Fruit fly (Drosophila melanogaster) whole organism, embryonic: Measurements from ENCODE around the gene in.

Source experiments
- Abd-B ChIP-seq: fragments of 200-800 bp; sonication (Bioruptor generic); optimal IDR thresholded peaks from 2 replicates; lab custom pipeline; 2018; ENCODE audit warnings: missing biosample characterization, mild to moderate bottlenecking, missing genetic modification characterization, moderate library complexity
- Antp ChIP-seq: fragments of 200-800 bp; sonication (Bioruptor generic); optimal IDR thresholded peaks from 3 replicates; lab custom pipeline; 2016; ENCODE audit warnings: missing biosample characterization, missing genetic modification characterization
- CG1024 ChIP-seq: fragments of 200-800 bp; sonication (Bioruptor generic); IDR thresholded peaks from 2 replicates; pipeline ENCODE4 v1.3.6; 2022; ENCODE audit warnings: missing biosample characterization, missing genetic modification characterization
- CG10267 ChIP-seq: fragments of 200-800 bp; sonication (Bioruptor generic); optimal IDR thresholded peaks from 2 replicates; lab custom pipeline; 2018; ENCODE audit warnings: missing biosample characterization, mild to moderate bottlenecking, missing genetic modification characterization, moderate library complexity
- CG10431 ChIP-seq: fragments of 200-800 bp; sonication (Bioruptor generic); optimal IDR thresholded peaks from 3 replicates; lab custom pipeline; 2018; ENCODE audit warnings: missing biosample characterization, mild to moderate bottlenecking, missing genetic modification characterization
- CG11695 ChIP-seq: fragments of 200-800 bp; sonication (Bioruptor generic); IDR thresholded peaks from 3 replicates; pipeline ENCODE4 v1.3.6; 2022; ENCODE audit warnings: missing biosample characterization, missing genetic modification characterization
- CG11723 ChIP-seq: fragments of 200-800 bp; sonication (Bioruptor generic); optimal IDR thresholded peaks from 2 replicates; lab custom pipeline; 2017; ENCODE audit warnings: missing biosample characterization, mild to moderate bottlenecking, missing genetic modification characterization
- CG12942 ChIP-seq: fragments of 200-800 bp; sonication (Bioruptor generic); optimal IDR thresholded peaks from 3 replicates; lab custom pipeline; 2016; ENCODE audit warnings: missing biosample characterization, missing genetic modification characterization
- CG14710 ChIP-seq: fragments of 200-800 bp; sonication (Bioruptor generic); optimal IDR thresholded peaks from 3 replicates; lab custom pipeline; 2019; ENCODE audit warnings: missing biosample characterization, mild to moderate bottlenecking, missing genetic modification characterization, moderate library complexity
- CG15073 ChIP-seq: fragments of 200-800 bp; sonication (Bioruptor generic); optimal IDR thresholded peaks from 2 replicates; lab custom pipeline; 2016; ENCODE audit warnings: missing biosample characterization, missing genetic modification characterization
- CG15479 ChIP-seq: fragments of 200-800 bp; sonication (Bioruptor generic); optimal IDR thresholded peaks from 3 replicates; lab custom pipeline; 2019; ENCODE audit warnings: missing biosample characterization, mild to moderate bottlenecking, missing genetic modification characterization, moderate library complexity
- CG17568 ChIP-seq: fragments of 200-800 bp; sonication (Bioruptor generic); optimal IDR thresholded peaks from 2 replicates; lab custom pipeline; 2018; ENCODE audit warnings: missing biosample characterization, mild to moderate bottlenecking, missing genetic modification characterization, moderate library complexity
- CG17802 ChIP-seq: fragments of 200-800 bp; sonication (Bioruptor generic); optimal IDR thresholded peaks from 2 replicates; lab custom pipeline; 2018; ENCODE audit warnings: missing biosample characterization, mild to moderate bottlenecking, missing genetic modification characterization, moderate library complexity
- CG2712 ChIP-seq: fragments of 200-800 bp; optimal IDR thresholded peaks from 3 replicates; lab custom pipeline; 2019; ENCODE audit warnings: missing biosample characterization, mild to moderate bottlenecking, missing genetic modification characterization, moderate library complexity
- CG4424 ChIP-seq: fragments of 200-800 bp; sonication (Bioruptor generic); optimal IDR thresholded peaks from 3 replicates; lab custom pipeline; 2016; ENCODE audit warnings: missing biosample characterization, missing genetic modification characterization
- CG6791 ChIP-seq: fragments of 200-800 bp; sonication (Bioruptor generic); IDR thresholded peaks from 3 replicates; pipeline ENCODE4 v1.3.6; 2022; ENCODE audit warnings: missing biosample characterization, missing genetic modification characterization; ENCODE audit not compliant: partially characterized antibody
- CG8290 ChIP-seq, 3 experiments: fragments of 200-800 bp; sonication (Bioruptor generic); optimal IDR thresholded peaks; 2 replicates each; lab custom pipeline; 2016 to 2019; ENCODE audit warnings: missing biosample characterization in 3 of 3, missing genetic modification characterization in 3 of 3, mild to moderate bottlenecking in 2 of 3, moderate library complexity in 1 of 3
- CG9215 ChIP-seq: fragments of 200-800 bp; sonication (Bioruptor generic); IDR thresholded peaks from 2 replicates; pipeline ENCODE4 v1.3.6; 2022; ENCODE audit warnings: missing biosample characterization, missing genetic modification characterization
- CG9797 ChIP-seq: fragments of 200-800 bp; sonication (Bioruptor generic); optimal IDR thresholded peaks from 3 replicates; lab custom pipeline; 2018; ENCODE audit warnings: missing biosample characterization, mild to moderate bottlenecking, missing genetic modification characterization
- CrebB ChIP-seq: fragments of 200-800 bp; sonication (Bioruptor generic); optimal IDR thresholded peaks from 3 replicates; lab custom pipeline; 2018; ENCODE audit warnings: missing biosample characterization, mild to moderate bottlenecking, missing genetic modification characterization
- Dip2 ChIP-seq: fragments of 200-800 bp; sonication (Bioruptor generic); IDR thresholded peaks from 2 replicates; pipeline ENCODE4 v1.3.6; 2022; ENCODE audit warnings: missing biosample characterization, missing genetic modification characterization
- Dp ChIP-seq: fragments of 200-800 bp; sonication (Bioruptor generic); optimal IDR thresholded peaks from 2 replicates; lab custom pipeline; 2018; ENCODE audit warnings: missing biosample characterization, mild to moderate bottlenecking, missing genetic modification characterization, moderate library complexity
- Drgx ChIP-seq: fragments of 200-800 bp; sonication (Bioruptor generic); IDR thresholded peaks from 2 replicates; pipeline ENCODE4 v1.3.6; 2022; ENCODE audit warnings: missing biosample characterization, missing genetic modification characterization
- Mes4 ChIP-seq: fragments of 200-800 bp; sonication (Bioruptor generic); optimal IDR thresholded peaks from 2 replicates; lab custom pipeline; 2016; ENCODE audit warnings: missing biosample characterization, missing genetic modification characterization
- NfI ChIP-seq: fragments of 200-800 bp; sonication (Bioruptor generic); optimal IDR thresholded peaks from 3 replicates; lab custom pipeline; 2018; ENCODE audit warnings: missing biosample characterization, mild to moderate bottlenecking, missing genetic modification characterization, moderate library complexity
- Opbp ChIP-seq: fragments of 200-800 bp; sonication (Bioruptor generic); IDR thresholded peaks from 3 replicates; pipeline ENCODE4 v1.3.6; 2022; ENCODE audit warnings: missing biosample characterization, missing genetic modification characterization; ENCODE audit not compliant: partially characterized antibody
- Ravus ChIP-seq: fragments of 200-800 bp; sonication (Bioruptor generic); IDR thresholded peaks from 2 replicates; pipeline ENCODE4 v1.3.6; 2022; ENCODE audit warnings: missing biosample characterization, missing genetic modification characterization
- Tbp ChIP-seq: fragments of >200 bp; optimal IDR thresholded peaks from 2 replicates; lab custom pipeline; 2018; ENCODE audit warnings: missing biosample characterization, missing genetic modification characterization
- YL-1 ChIP-seq: fragments of 200-800 bp; sonication (Bioruptor generic); optimal IDR thresholded peaks from 3 replicates; lab custom pipeline; 2017; ENCODE audit warnings: missing biosample characterization, mild to moderate bottlenecking, missing genetic modification characterization
- abd-A ChIP-seq: fragments of 200-800 bp; sonication (Bioruptor generic); optimal IDR thresholded peaks from 3 replicates; lab custom pipeline; 2019; ENCODE audit warnings: missing biosample characterization, mild to moderate bottlenecking, missing genetic modification characterization, moderate library complexity
- bbx ChIP-seq: fragments of 200-800 bp; sonication (Bioruptor generic); IDR thresholded peaks from 2 replicates; pipeline ENCODE4 v1.3.6; 2022; ENCODE audit warnings: missing biosample characterization, missing genetic modification characterization; ENCODE audit not compliant: partially characterized antibody
- bigmax ChIP-seq: fragments of 200-800 bp; sonication (Bioruptor generic); optimal IDR thresholded peaks from 2 replicates; lab custom pipeline; 2018; ENCODE audit warnings: missing biosample characterization, mild to moderate bottlenecking, missing genetic modification characterization
- btn ChIP-seq: fragments of 200-800 bp; sonication (Bioruptor generic); optimal IDR thresholded peaks from 2 replicates; lab custom pipeline; 2016; ENCODE audit warnings: missing biosample characterization, missing genetic modification characterization
- crp ChIP-seq, 2 experiments: fragments of 200-800 bp; sonication (Bioruptor generic); optimal IDR thresholded peaks; 2 replicates in 1 of 2; 3 replicates in 1 of 2; lab custom pipeline; 2017; ENCODE audit warnings: missing biosample characterization in 2 of 2, missing genetic modification characterization in 2 of 2, mild to moderate bottlenecking in 1 of 2, moderate library complexity in 1 of 2
- dimm ChIP-seq: fragments of 200-800 bp; sonication (Bioruptor generic); IDR thresholded peaks from 2 replicates; pipeline ENCODE4 v1.3.6; 2022; ENCODE audit warnings: missing biosample characterization, missing genetic modification characterization
- dysf ChIP-seq: fragments of 200-800 bp; sonication (Bioruptor generic); IDR thresholded peaks from 3 replicates; pipeline ENCODE4 v1.3.6; 2022; ENCODE audit warnings: missing biosample characterization, missing genetic modification characterization
- gem ChIP-seq: fragments of 200-800 bp; sonication (Bioruptor generic); optimal IDR thresholded peaks from 2 replicates; lab custom pipeline; 2019; ENCODE audit warnings: missing biosample characterization, mild to moderate bottlenecking, missing genetic modification characterization, moderate library complexity
- gt ChIP-seq: fragments of 200-800 bp; sonication (Bioruptor generic); IDR thresholded peaks from 2 replicates; pipeline ENCODE4 v1.3.6; 2022; ENCODE audit warnings: missing biosample characterization, missing genetic modification characterization
- hb ChIP-seq: fragments of 200-800 bp; sonication (Bioruptor generic); IDR thresholded peaks from 3 replicates; pipeline ENCODE4 v1.3.6; 2022; ENCODE audit warnings: missing biosample characterization, missing genetic modification characterization; ENCODE audit not compliant: partially characterized antibody
- her ChIP-seq: fragments of 200-800 bp; sonication (Bioruptor generic); optimal IDR thresholded peaks from 2 replicates; lab custom pipeline; 2016; ENCODE audit warnings: missing biosample characterization, missing genetic modification characterization
- jumu ChIP-seq: fragments of 200-800 bp; sonication (Bioruptor generic); optimal IDR thresholded peaks from 3 replicates; lab custom pipeline; 2016; ENCODE audit warnings: missing biosample characterization, missing genetic modification characterization
- otp ChIP-seq: fragments of 200-800 bp; sonication (Bioruptor generic); IDR thresholded peaks from 3 replicates; pipeline ENCODE4, ENCODE4 v1.3.6; 2022; ENCODE audit warnings: missing biosample characterization, missing genetic modification characterization
- pfk ChIP-seq: fragments of 200-800 bp; sonication (Bioruptor generic); optimal IDR thresholded peaks from 2 replicates; lab custom pipeline; 2018; ENCODE audit warnings: missing biosample characterization, mild to moderate bottlenecking, missing genetic modification characterization, moderate library complexity
- run ChIP-seq: fragments of 200-800 bp; sonication (Bioruptor generic); optimal IDR thresholded peaks from 3 replicates; lab custom pipeline; 2018; ENCODE audit warnings: missing biosample characterization, mild to moderate bottlenecking, missing genetic modification characterization
- seq ChIP-seq: fragments of 200-800 bp; sonication (Bioruptor generic); IDR thresholded peaks from 2 replicates; pipeline ENCODE4 v1.3.6; 2022; ENCODE audit warnings: missing biosample characterization, missing genetic modification characterization
- sob ChIP-seq: fragments of 200-800 bp; sonication (Bioruptor generic); IDR thresholded peaks from 2 replicates; pipeline ENCODE4 v1.3.6; 2022; ENCODE audit warnings: missing biosample characterization, missing genetic modification characterization
- tna ChIP-seq: fragments of 200-800 bp; sonication (Bioruptor generic); IDR thresholded peaks from 2 replicates; pipeline ENCODE4 v1.3.6; 2022; ENCODE audit warnings: missing biosample characterization, missing genetic modification characterization; ENCODE audit not compliant: partially characterized antibody
- trem ChIP-seq: fragments of 200-800 bp; optimal IDR thresholded peaks from 3 replicates; lab custom pipeline; 2019; ENCODE audit warnings: missing biosample characterization, mild to moderate bottlenecking, missing genetic modification characterization, moderate library complexity

The in gene

dm6 chr3L:20401026-20401912, 34.3 kb downstream of the in start, which contains the start of gene trbl (continued):
- peak; percentile 18 for TF ChIP-seq CG4424 (GFP tag; lab: Kevin White, UChicago)
- TF ChIP-seq otp, result no peak
- no peak for TF ChIP-seq Mes4 (GFP tag; lab: Kevin White, UChicago)
- peak; percentile 55 for TF ChIP-seq Dp (GFP tag; lab: Kevin White, UChicago)
- TF ChIP-seq CG11723, result peak; percentile 25
- TF ChIP-seq CG8290 (GFP tag; optimal IDR thresholded peaks at IDR 0.05; lab: Kevin White, UChicago), result peak; percentile 43
- peak; percentile 44 to 64 for TF ChIP-seq CG8290 (tag; optimal IDR thresholded peaks at IDR 0.05; lab: Kevin White, UChicago)
- TF ChIP-seq Tbp (GFP tag; lab: Kevin White, UChicago), result no peak
- no peak for TF ChIP-seq CG17802 (tag; lab: Kevin White, UChicago)
- peak; percentile 96 for TF ChIP-seq bbx (GFP tag; lab: Robert Waterston, UW)
- peak; percentile 92 for TF ChIP-seq CG15073
- TF ChIP-seq dimm (GFP tag; lab: Robert Waterston, UW), result no peak
- peak; percentile 97 for TF ChIP-seq CG6791 (GFP tag; lab: Robert Waterston, UW)
- peak; percentile 75 for TF ChIP-seq CG15479 (GFP tag; lab: Kevin White, UChicago)
- TF ChIP-seq CG1024, result no peak
- TF ChIP-seq bigmax (GFP tag; lab: Kevin White, UChicago), result peak; percentile 17
- TF ChIP-seq CG10267 (tag; lab: Kevin White, UChicago), result peak; percentile 53
- TF ChIP-seq CG2712, result peak; percentile 36
- no peak for TF ChIP-seq Ravus (GFP tag; lab: Robert Waterston, UW)
- TF ChIP-seq NfI (GFP tag; lab: Kevin White, UChicago), result no peak
- no peak for TF ChIP-seq CG9215 (GFP tag; lab: Robert Waterston, UW)
- TF ChIP-seq abd-A (tag; lab: Kevin White, UChicago), result peak; percentile 2
- TF ChIP-seq gt (GFP tag; lab: Robert Waterston, UW), result no peak
- TF ChIP-seq Abd-B (GFP tag; lab: Kevin White, UChicago), result no peak
- peak; percentile 59 for TF ChIP-seq trem (tag; lab: Kevin White, UChicago)
- TF ChIP-seq CG9797, result peak; percentile 86
- TF ChIP-seq crp (GFP tag; optimal IDR thresholded peaks at IDR 0.05; lab: Kevin White, UChicago), result no peak
- TF ChIP-seq dysf (GFP tag; lab: Robert Waterston, UW), result no peak
- no peak for TF ChIP-seq Drgx (GFP tag; lab: Robert Waterston, UW)
- peak; percentile 26 for TF ChIP-seq CG14710 (tag; lab: Kevin White, UChicago)
- TF ChIP-seq btn (GFP tag; lab: Kevin White, UChicago), result no peak
- no peak for TF ChIP-seq Antp (GFP tag; lab: Kevin White, UChicago)
- TF ChIP-seq CG17568 (GFP tag; lab: Kevin White, UChicago), result peak; percentile 18
- TF ChIP-seq sob (GFP tag; lab: Robert Waterston, UW), result no peak
- TF ChIP-seq CG12942 (GFP tag; lab: Kevin White, UChicago), result no peak
- TF ChIP-seq CG10431, result peak; percentile 56
- TF ChIP-seq YL-1 (GFP tag; lab: Kevin White, UChicago), result no peak
- no peak for TF ChIP-seq jumu (GFP tag; lab: Kevin White, UChicago)
- peak; percentile 49 for TF ChIP-seq CrebB (tag; lab: Kevin White, UChicago)
- TF ChIP-seq tna (GFP tag; lab: Robert Waterston, UW), result no peak; the same call in 1 of the 2 replicates
- TF ChIP-seq run, result peak; percentile 45
- TF ChIP-seq gem (tag; lab: Kevin White, UChicago), result no peak
- TF ChIP-seq hb (GFP tag; lab: Robert Waterston, UW), result no peak
- peak; percentile 70 for TF ChIP-seq her (GFP tag; lab: Kevin White, UChicago)
- peak; percentile 69; the same call in 1 of the 2 replicates for TF ChIP-seq seq (GFP tag; lab: Robert Waterston, UW)
- TF ChIP-seq CG11695, result no peak
- TF ChIP-seq Opbp (GFP tag; lab: Robert Waterston, UW), result peak; percentile 86; the same call in 2 of the 3 replicates
- peak; percentile 52 for TF ChIP-seq pfk
- TF ChIP-seq Dip2 (GFP tag; lab: Robert Waterston, UW), result no peak
